Worm (Caenorhabditis elegans) whole organism, young adult: ENCODE data around the gene ima-1.

Experiments used
- F57C9.4 ChIP-seq: sonication (generic microtip); optimal IDR thresholded peaks from 2 replicates; lab custom pipeline; 2017; ENCODE audit warnings: mild to moderate bottlenecking, missing genetic modification characterization, missing compliant biosample characterization
- Y56A3A.18 ChIP-seq: fragments of 200-800 bp; sonication (Bioruptor generic); IDR thresholded peaks from 2 replicates; pipeline ENCODE4 v1.3.6; 2022; ENCODE audit warnings: missing genetic modification reagents, missing genetic modification characterization, missing compliant biosample characterization
- ZK185.1 ChIP-seq: sonication (generic microtip); optimal IDR thresholded peaks from 2 replicates; lab custom pipeline; 2016; ENCODE audit warnings: mild to moderate bottlenecking, missing genetic modification characterization, missing compliant biosample characterization; ENCODE audit not compliant: poor library complexity, severe bottlenecking
- ama-1 ChIP-seq, 3 experiments: fragments of 150-350 bp in 1 of 3; sonication (generic microtip) in 2 of 3; optimal IDR thresholded peaks; 2 replicates each; lab custom pipeline; 2014 to 2018; ENCODE audit warnings: missing biosample characterization in 2 of 3, missing genetic modification characterization in 2 of 3, missing genetic modification reagents in 2 of 3
- ceh-91 ChIP-seq: fragments of 200-800 bp; sonication (Bioruptor generic); IDR thresholded peaks from 2 replicates; pipeline ENCODE4 v1.3.6; 2022; ENCODE audit warnings: missing genetic modification reagents, missing genetic modification characterization, missing compliant biosample characterization
- egl-18 ChIP-seq: fragments of 200-800 bp; sonication (Bioruptor generic); IDR thresholded peaks from 2 replicates; pipeline ENCODE4 v1.3.6; 2022; ENCODE audit warnings: missing genetic modification reagents, missing genetic modification characterization, missing compliant biosample characterization
- mes-4 ChIP-seq: sonication (generic microtip); optimal IDR thresholded peaks from 2 replicates; lab custom pipeline; 2016; ENCODE audit warnings: missing genotype, missing genetic modification characterization, missing compliant biosample characterization
- nfya-2 ChIP-seq: fragments of 200-800 bp; sonication (Bioruptor generic); IDR thresholded peaks from 2 replicates; pipeline ENCODE4 v1.3.6; 2022; ENCODE audit warnings: missing genetic modification reagents, missing genetic modification characterization, missing compliant biosample characterization
- nhr-27 ChIP-seq: fragments of 200-800 bp; sonication (Bioruptor generic); optimal IDR thresholded peaks from 2 replicates; lab custom pipeline; 2018; ENCODE audit warnings: mild to moderate bottlenecking, missing genetic modification characterization, moderate library complexity, missing compliant biosample characterization
- snpc-4 ChIP-seq, 5 experiments: fragments of 150-350 bp in 1 of 5; sonication (generic microtip) in 4 of 5; optimal IDR thresholded peaks; 2 replicates each; lab custom pipeline; 2014 to 2018; ENCODE audit warnings: missing genetic modification characterization in 5 of 5, missing biosample characterization in 3 of 5, antibody characterized with exemption in 2 of 5, mild to moderate bottlenecking in 2 of 5, missing compliant biosample characterization in 2 of 5, missing genotype in 2 of 5, moderate library complexity in 2 of 5, missing genetic modification reagents in 1 of 5
- unc-62 ChIP-seq: fragments of 150-350 bp; optimal IDR thresholded peaks from 2 replicates; lab custom pipeline; 2014; ENCODE audit warnings: missing biosample characterization, missing genetic modification reagents, missing genetic modification characterization
- xnd-1 ChIP-seq: sonication (generic microtip); optimal IDR thresholded peaks from 2 replicates; lab custom pipeline; 2016; ENCODE audit warnings: missing genotype, missing genetic modification reagents, missing genetic modification characterization, missing compliant biosample characterization

ce11 chrV:11235876-11236275, 3.6 kb upstream of the ima-1 start:
- TF ChIP-seq ceh-91 (GFP tag; lab: Robert Waterston, UW), result no peak
- no peak for TF ChIP-seq Y56A3A.18 (GFP tag; lab: Robert Waterston, UW)
- no peak for TF ChIP-seq ZK185.1
- TF ChIP-seq ama-1 (optimal IDR thresholded peaks at IDR 0.05; lab: Kevin White, UChicago), result no peak
- no peak for TF ChIP-seq ama-1 (GFP tag; optimal IDR thresholded peaks at IDR 0.05; lab: Kevin White, UChicago)
- no peak for TF ChIP-seq egl-18
- no peak for TF ChIP-seq unc-62 (GFP tag; lab: Kevin White, UChicago)
- no peak for TF ChIP-seq nfya-2 (GFP tag; lab: Robert Waterston, UW)
- TF ChIP-seq nhr-27 (tag; lab: Kevin White, UChicago), result no peak
- no peak for TF ChIP-seq mes-4 (tag; lab: Kevin White, UChicago)
- no peak for TF ChIP-seq snpc-4 (GFP tag; optimal IDR thresholded peaks at IDR 0.05; lab: Kevin White, UChicago)
- no peak for TF ChIP-seq snpc-4 (tag; optimal IDR thresholded peaks at IDR 0.05; lab: Kevin White, UChicago)
- TF ChIP-seq F57C9.4 (tag; lab: Kevin White, UChicago), result no peak
- no peak for TF ChIP-seq xnd-1 (tag; lab: Kevin White, UChicago)
